Worm (Caenorhabditis elegans): ENCODE data around the gene C37C3.11.

- TF ChIP-seq attf-5 (GFP tag; optimal IDR thresholded peaks at IDR 0.05) (no peak), ets-4 (GFP tag; optimal IDR thresholded peaks at IDR 0.05) (no peak), mes-4 (tag; optimal IDR thresholded peaks at IDR 0.05) (no peak), unc-62 (GFP tag; optimal IDR thresholded peaks at IDR 0.05) (no peak), snpc-3.4 (tag; optimal IDR thresholded peaks at IDR 0.05) (no peak), ztf-28 (GFP tag; IDR thresholded peaks at IDR 0.05) (0 out of 2 replicates have a peak, but pooled peaks have one; percentile 19), xnd-1 (tag; optimal IDR thresholded peaks at IDR 0.05) (no peak), C17E4.6 (GFP tag; IDR thresholded peaks at IDR 0.05) (no peak), ceh-79 (tag; optimal IDR thresholded peaks at IDR 0.05) (no peak), F55B11.4 (tag; optimal IDR thresholded peaks at IDR 0.05; ENCODE audit: borderline replicate concordance, insufficient read depth) (no peak), lsy-27 (tag; optimal IDR thresholded peaks at IDR 0.05; ENCODE audit: borderline replicate concordance, insufficient read depth) (no peak), hmg-20 (GFP tag; IDR thresholded peaks at IDR 0.05) (no peak)
Observed at ce11 chrV:7830952-7831351, 33.6 kb downstream of the C37C3.11 start.

Data from whole organism, young adult.